Fruit fly (Drosophila melanogaster) whole organism, embryonic: ENCODE results near the gene CHES-1-like.

Experiments
- ATbp ChIP-seq: fragments of 200-800 bp; sonication (Bioruptor generic); optimal IDR thresholded peaks from 2 replicates; lab custom pipeline; 2017; ENCODE audit warnings: missing biosample characterization, mild to moderate bottlenecking, missing genetic modification characterization, missing genetic modification reagents
- Aef1 ChIP-seq: fragments of 200-800 bp; sonication (Bioruptor generic); IDR thresholded peaks from 3 replicates; pipeline ENCODE4 v1.3.6; 2022; ENCODE audit warnings: missing biosample characterization, missing genetic modification characterization
- CG10366 ChIP-seq: fragments of 200-800 bp; sonication (Bioruptor generic); IDR thresholded peaks from 2 replicates; pipeline ENCODE4 v1.3.6; 2022; ENCODE audit warnings: missing biosample characterization, missing genetic modification characterization
- CG10565 ChIP-seq: fragments of 200-800 bp; sonication (Bioruptor generic); optimal IDR thresholded peaks from 3 replicates; lab custom pipeline; 2016; ENCODE audit warnings: missing biosample characterization, mild to moderate bottlenecking, missing genetic modification characterization
- CG1233 ChIP-seq: fragments of 200-800 bp; sonication (Bioruptor generic); optimal IDR thresholded peaks from 4 replicates; lab custom pipeline; 2018; ENCODE audit warnings: missing biosample characterization, mild to moderate bottlenecking, missing genetic modification characterization
- CG12659 ChIP-seq: fragments of 200-800 bp; sonication (Bioruptor generic); optimal IDR thresholded peaks from 3 replicates; lab custom pipeline; 2017; ENCODE audit warnings: mild to moderate bottlenecking, missing biosample characterization, missing genetic modification reagents, missing genetic modification characterization
- CG12769 ChIP-seq: fragments of 200-800 bp; sonication (Bioruptor generic); optimal IDR thresholded peaks from 2 replicates; lab custom pipeline; 2019; ENCODE audit warnings: missing biosample characterization, mild to moderate bottlenecking, missing genetic modification characterization, moderate library complexity
- CG12942 ChIP-seq: fragments of 200-800 bp; sonication (Bioruptor generic); optimal IDR thresholded peaks from 3 replicates; lab custom pipeline; 2016; ENCODE audit warnings: missing biosample characterization, missing genetic modification characterization
- CG16813 ChIP-seq: fragments of 200-800 bp; sonication (Bioruptor generic); IDR thresholded peaks from 3 replicates; pipeline ENCODE4 v1.3.6; 2022; ENCODE audit warnings: missing biosample characterization, missing genetic modification characterization; ENCODE audit not compliant: partially characterized antibody
- CG17912 ChIP-seq: fragments of 200-800 bp; sonication (Bioruptor generic); optimal IDR thresholded peaks from 2 replicates; lab custom pipeline; 2018; ENCODE audit warnings: missing biosample characterization, mild to moderate bottlenecking, missing genetic modification characterization
- CG18262 ChIP-seq: fragments of 200-800 bp; optimal IDR thresholded peaks from 3 replicates; lab custom pipeline; 2019; ENCODE audit warnings: missing biosample characterization, mild to moderate bottlenecking, missing genetic modification characterization, moderate library complexity
- CG2712 ChIP-seq: fragments of 200-800 bp; optimal IDR thresholded peaks from 3 replicates; lab custom pipeline; 2019; ENCODE audit warnings: missing biosample characterization, mild to moderate bottlenecking, missing genetic modification characterization, moderate library complexity
- CG3838 ChIP-seq: fragments of 200-800 bp; sonication (Bioruptor generic); optimal IDR thresholded peaks from 3 replicates; lab custom pipeline; 2016; ENCODE audit warnings: missing biosample characterization, missing genetic modification characterization
- CG4282 ChIP-seq: fragments of 200-800 bp; sonication (Bioruptor generic); optimal IDR thresholded peaks from 2 replicates; lab custom pipeline; 2016; ENCODE audit warnings: missing biosample characterization, missing genetic modification characterization
- CG4360 ChIP-seq: fragments of 200-800 bp; sonication (Bioruptor generic); IDR thresholded peaks from 2 replicates; pipeline ENCODE4 v1.3.6; 2022; ENCODE audit warnings: missing biosample characterization, missing genetic modification characterization
- CG43689 ChIP-seq: fragments of 200-800 bp; sonication (Bioruptor generic); IDR thresholded peaks from 2 replicates; pipeline ENCODE4 v1.3.6; 2022; ENCODE audit warnings: missing biosample characterization, missing genetic modification characterization
- CG6272 ChIP-seq: fragments of 200-800 bp; sonication (Bioruptor generic); IDR thresholded peaks from 2 replicates; pipeline ENCODE4 v1.3.6; 2022; ENCODE audit warnings: missing biosample characterization, missing genetic modification characterization
- CG7928 ChIP-seq: fragments of 200-800 bp; sonication (Bioruptor generic); optimal IDR thresholded peaks from 2 replicates; lab custom pipeline; 2017; ENCODE audit warnings: missing biosample characterization, mild to moderate bottlenecking, missing genetic modification characterization
- CG8281 ChIP-seq: fragments of 200-800 bp; sonication (Bioruptor generic); optimal IDR thresholded peaks from 2 replicates; lab custom pipeline; 2018; ENCODE audit warnings: missing biosample characterization, mild to moderate bottlenecking, missing genetic modification characterization, moderate library complexity
- CG8478 ChIP-seq: fragments of >200 bp; optimal IDR thresholded peaks from 2 replicates; lab custom pipeline; 2018
- CG8924 ChIP-seq: fragments of 200-800 bp; optimal IDR thresholded peaks from 3 replicates; lab custom pipeline; 2019; ENCODE audit warnings: missing biosample characterization, mild to moderate bottlenecking, missing genetic modification characterization, moderate library complexity
- CG9727 ChIP-seq: fragments of 200-800 bp; sonication (Bioruptor generic); optimal IDR thresholded peaks from 3 replicates; lab custom pipeline; 2017; ENCODE audit warnings: missing biosample characterization, mild to moderate bottlenecking, missing genetic modification characterization
- Dek ChIP-seq: fragments of 200-800 bp; sonication (Bioruptor generic); optimal IDR thresholded peaks from 3 replicates; lab custom pipeline; 2019; ENCODE audit warnings: missing biosample characterization, mild to moderate bottlenecking, missing genetic modification characterization, moderate library complexity
- Dref ChIP-seq: fragments of 200-800 bp; sonication (Bioruptor generic); IDR thresholded peaks from 2 replicates; pipeline ENCODE4 v1.3.6; 2022; ENCODE audit warnings: missing biosample characterization, missing genetic modification characterization
- E2f1 ChIP-seq: fragments of 200-800 bp; sonication (Bioruptor generic); IDR thresholded peaks from 2 replicates; pipeline ENCODE4 v1.3.6; 2022; ENCODE audit warnings: missing biosample characterization, missing genetic modification characterization
- GATAe ChIP-seq: fragments of 200-800 bp; sonication (Bioruptor generic); conservative IDR thresholded peaks from 2 replicates; pipeline ENCODE4 v1.3.6; 2022; ENCODE audit warnings: missing biosample characterization, missing genetic modification characterization
- Hr39 ChIP-seq: fragments of >200 bp; optimal IDR thresholded peaks from 2 replicates; lab custom pipeline; 2017
- Hsf ChIP-seq: fragments of 200-800 bp; sonication (Bioruptor generic); optimal IDR thresholded peaks from 3 replicates; lab custom pipeline; 2016; ENCODE audit warnings: missing biosample characterization, missing genetic modification characterization
- Lpt ChIP-seq: fragments of >200 bp; optimal IDR thresholded peaks from 2 replicates; lab custom pipeline; 2018; ENCODE audit warnings: missing biosample characterization, missing genetic modification characterization
- Pdp1 ChIP-seq, 2 experiments: fragments of 200-800 bp; sonication (Bioruptor generic); optimal IDR thresholded peaks; 3 replicates each; lab custom pipeline; 2016; ENCODE audit warnings: missing biosample characterization in 2 of 2, missing genetic modification characterization in 2 of 2, mild to moderate bottlenecking in 1 of 2, moderate library complexity in 1 of 2
- Side ChIP-seq: fragments of 200-800 bp; sonication (Bioruptor generic); optimal IDR thresholded peaks from 2 replicates; lab custom pipeline; 2016; ENCODE audit warnings: missing biosample characterization, missing genetic modification characterization
- Ssrp ChIP-seq: fragments of 200-800 bp; sonication (Bioruptor generic); optimal IDR thresholded peaks from 2 replicates; lab custom pipeline; 2018; ENCODE audit warnings: missing biosample characterization, mild to moderate bottlenecking, missing genetic modification characterization, moderate library complexity
- Taf1 ChIP-seq: fragments of 200-800 bp; sonication (Bioruptor generic); IDR thresholded peaks from 2 replicates; pipeline ENCODE4 v1.3.6; 2022; ENCODE audit warnings: missing biosample characterization, missing genetic modification characterization
- Trl ChIP-seq, 3 experiments: fragments of >200 bp in 2 of 3; fragments of 200-800 bp in 1 of 3; sonication (Bioruptor generic) in 1 of 3; optimal IDR thresholded peaks; 2 replicates in 1 of 3; 3 replicates in 2 of 3; lab custom pipeline; 2016 to 2017; ENCODE audit warnings: missing biosample characterization in 1 of 3, missing genetic modification characterization in 1 of 3
- Xbp1 ChIP-seq: fragments of 200-800 bp; sonication (Bioruptor generic); optimal IDR thresholded peaks from 3 replicates; lab custom pipeline; 2016; ENCODE audit warnings: missing biosample characterization, mild to moderate bottlenecking, missing genetic modification characterization
- al ChIP-seq: fragments of 200-800 bp; sonication (Bioruptor generic); IDR thresholded peaks from 2 replicates; pipeline ENCODE4 v1.3.6; 2022; ENCODE audit warnings: missing biosample characterization, missing genetic modification characterization
- amos ChIP-seq: fragments of 200-800 bp; sonication (Bioruptor generic); IDR thresholded peaks from 2 replicates; pipeline ENCODE4 v1.3.6; 2022; ENCODE audit warnings: missing biosample characterization, missing genetic modification characterization; ENCODE audit not compliant: partially characterized antibody
- cas ChIP-seq: fragments of 200-800 bp; sonication (Bioruptor generic); IDR thresholded peaks from 2 replicates; pipeline ENCODE4 v1.3.6; 2022; ENCODE audit warnings: missing biosample characterization, missing genetic modification characterization
- cg ChIP-seq: fragments of 200-800 bp; sonication (Bioruptor generic); optimal IDR thresholded peaks from 3 replicates; lab custom pipeline; 2019; ENCODE audit warnings: missing biosample characterization, mild to moderate bottlenecking, missing genetic modification characterization, moderate library complexity
- eve ChIP-seq, 2 experiments: fragments of >200 bp; optimal IDR thresholded peaks; 2 replicates each; lab custom pipeline; 2017; ENCODE audit warnings: missing biosample characterization in 2 of 2, missing genetic modification characterization in 2 of 2
- fru ChIP-seq: fragments of >200 bp; optimal IDR thresholded peaks from 2 replicates; lab custom pipeline; 2017
- ftz-f1 ChIP-seq: fragments of 200-800 bp; sonication (Bioruptor generic); optimal IDR thresholded peaks from 2 replicates; lab custom pipeline; 2016; ENCODE audit warnings: missing biosample characterization, missing genetic modification characterization
- fu2 ChIP-seq: fragments of 200-800 bp; sonication (Bioruptor generic); optimal IDR thresholded peaks from 2 replicates; lab custom pipeline; 2016; ENCODE audit warnings: missing biosample characterization, missing genetic modification characterization
- hkb ChIP-seq, 2 experiments: fragments of 200-800 bp in 1 of 2; fragments of >200 bp in 1 of 2; sonication (Bioruptor generic) in 1 of 2; IDR thresholded peaks in 1 of 2; optimal IDR thresholded peaks in 1 of 2; 2 replicates each; pipeline versions ENCODE4 v1.3.6 to Lab custom; 2017 to 2022; ENCODE audit warnings: missing biosample characterization in 1 of 2, missing genetic modification characterization in 1 of 2
- ind ChIP-seq: fragments of 200-800 bp; sonication (Bioruptor generic); optimal IDR thresholded peaks from 3 replicates; lab custom pipeline; 2016; ENCODE audit warnings: missing biosample characterization, missing genetic modification characterization
- inv ChIP-seq: fragments of 200-800 bp; sonication (Bioruptor generic); IDR thresholded peaks from 2 replicates; pipeline ENCODE4 v1.3.6; 2022; ENCODE audit warnings: missing biosample characterization, missing genetic modification characterization; ENCODE audit not compliant: partially characterized antibody
- lola ChIP-seq, 3 experiments: fragments of >200 bp in 2 of 3; fragments of 200-800 bp in 1 of 3; sonication (Bioruptor generic) in 1 of 3; optimal IDR thresholded peaks; 2 replicates each; lab custom pipeline; 2017 to 2019; ENCODE audit warnings: missing biosample characterization in 3 of 3, missing genetic modification characterization in 3 of 3, mild to moderate bottlenecking in 1 of 3, moderate library complexity in 1 of 3
- nerfin-1 ChIP-seq: fragments of 200-800 bp; sonication (Bioruptor generic); optimal IDR thresholded peaks from 3 replicates; lab custom pipeline; 2019; ENCODE audit warnings: missing biosample characterization, mild to moderate bottlenecking, missing genetic modification characterization, moderate library complexity
- sens ChIP-seq: fragments of 200-800 bp; sonication (Bioruptor generic); peaks from one replicate; lab custom pipeline; 2016; ENCODE audit warnings: missing biosample characterization, missing genetic modification characterization
- seq ChIP-seq: fragments of 200-800 bp; sonication (Bioruptor generic); IDR thresholded peaks from 2 replicates; pipeline ENCODE4 v1.3.6; 2022; ENCODE audit warnings: missing biosample characterization, missing genetic modification characterization
- zen2 ChIP-seq: fragments of 200-800 bp; sonication (Bioruptor generic); IDR thresholded peaks from 3 replicates; pipeline ENCODE4 v1.3.6; 2022; ENCODE audit warnings: missing biosample characterization, missing genetic modification characterization; ENCODE audit not compliant: partially characterized antibody

CHES-1-like gene

dm6 chrX:7736593-7736992 is 27.4 kb upstream of the CHES-1-like start, which contains the start of gene Tom40:
Gene Tom40 (plus strand): TSS chrX:7736893.
- TF ChIP-seq CG16813 (GFP tag; lab: Robert Waterston, UW) (no peak), Xbp1 (GFP tag; lab: Kevin White, UChicago) (no peak), CG8478 (no peak), CG18262 (tag; lab: Kevin White, UChicago) (no peak), ATbp (no peak), CG2712 (no peak), cas (no peak), al (GFP tag; lab: Robert Waterston, UW) (no peak), CG12942 (no peak), seq (no peak)

DNA sequence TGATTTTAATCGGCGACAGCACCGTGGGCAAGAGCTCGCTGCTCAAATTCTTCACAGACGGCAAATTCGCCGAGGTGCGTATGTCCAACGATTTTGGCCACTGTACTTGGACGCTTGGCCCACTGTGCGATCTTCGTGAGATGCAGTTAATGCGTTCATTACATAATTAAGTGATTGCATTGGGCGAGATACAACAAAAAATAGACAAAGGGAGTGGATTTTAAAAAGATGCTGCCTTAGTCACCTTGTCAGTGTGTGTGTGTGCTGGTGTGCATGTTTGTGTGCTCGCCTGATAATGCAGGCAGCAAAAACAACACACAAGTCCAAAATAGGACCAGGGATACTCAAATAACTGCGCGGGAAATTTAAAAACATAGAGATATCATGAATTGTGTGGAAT is 26.1 kb upstream of the CHES-1-like start:
- TF ChIP-seq CG12659 (GFP tag; lab: Kevin White, UChicago) = no peak
- no peak for TF ChIP-seq eve (GFP tag; optimal IDR thresholded peaks at IDR 0.05; lab: Kevin White, UChicago)
- TF ChIP-seq lola (GFP tag; optimal IDR thresholded peaks at IDR 0.05; lab: Kevin White, UChicago) = no peak
- no peak for TF ChIP-seq CG1233 (GFP tag; lab: Kevin White, UChicago)
- no peak for TF ChIP-seq CG8281
- TF ChIP-seq sens (GFP tag; lab: Kevin White, UChicago) = peak; percentile 55
- TF ChIP-seq CG4282 (GFP tag; lab: Kevin White, UChicago) = peak; percentile 71
- no peak for TF ChIP-seq CG9727 (GFP tag; lab: Kevin White, UChicago)
- no peak for TF ChIP-seq hkb (optimal IDR thresholded peaks at IDR 0.05; lab: Kevin White, UChicago)
- TF ChIP-seq hkb (GFP tag; IDR thresholded peaks at IDR 0.05; lab: Robert Waterston, UW) = no peak
- TF ChIP-seq nerfin-1 (tag; lab: Kevin White, UChicago) = no peak
- TF ChIP-seq Trl (optimal IDR thresholded peaks at IDR 0.05; lab: Kevin White, UChicago) = no peak
- no peak for TF ChIP-seq Trl (GFP tag; optimal IDR thresholded peaks at IDR 0.05; lab: Kevin White, UChicago)
- TF ChIP-seq Lpt (GFP tag; lab: Kevin White, UChicago) = no peak
- no peak for TF ChIP-seq amos
- TF ChIP-seq CG4360 (GFP tag; lab: Robert Waterston, UW) = peak; percentile 23; the same call in 1 of the 2 replicates
- TF ChIP-seq ftz-f1 = no peak
- no peak for TF ChIP-seq inv (GFP tag; lab: Robert Waterston, UW)
- TF ChIP-seq Dref (GFP tag; lab: Robert Waterston, UW) = no peak
- no peak for TF ChIP-seq Hr39
- TF ChIP-seq Side = no peak
- no peak for TF ChIP-seq CG8924 (tag; lab: Kevin White, UChicago)
- TF ChIP-seq ind (GFP tag; lab: Kevin White, UChicago) = no peak
- no peak for TF ChIP-seq CG3838 (GFP tag; lab: Kevin White, UChicago)
- TF ChIP-seq Aef1 = 0 out of 3 replicates have a peak, but pooled peaks have one; percentile 13
- TF ChIP-seq CG10565 (GFP tag; lab: Kevin White, UChicago) = no peak
- no peak for TF ChIP-seq CG6272
- no peak for TF ChIP-seq fru (lab: Kevin White, UChicago)
- TF ChIP-seq Dek (tag; lab: Kevin White, UChicago) = no peak
- TF ChIP-seq Ssrp = no peak
- TF ChIP-seq CG43689 = no peak
- peak; percentile 82 for TF ChIP-seq CG7928
- TF ChIP-seq CG12769 (tag; lab: Kevin White, UChicago) = no peak
- no peak for TF ChIP-seq fu2 (GFP tag; lab: Kevin White, UChicago)
- no peak for TF ChIP-seq Hsf (GFP tag; lab: Kevin White, UChicago)
- TF ChIP-seq Taf1 (GFP tag; lab: Robert Waterston, UW) = no peak
- peak in 1 of 2 experiments; percentile 94 for TF ChIP-seq Pdp1 (GFP tag; optimal IDR thresholded peaks at IDR 0.05; lab: Kevin White, UChicago)
- TF ChIP-seq cg = peak; percentile 75
- no peak for TF ChIP-seq CG17912 (GFP tag; lab: Kevin White, UChicago)
- no peak for TF ChIP-seq CG10366 (GFP tag; lab: Robert Waterston, UW)
- no peak for TF ChIP-seq E2f1 (GFP tag; lab: Robert Waterston, UW)
- no peak for TF ChIP-seq GATAe (GFP tag; lab: Robert Waterston, UW)
- TF ChIP-seq zen2 = no peak
